Worm (Caenorhabditis elegans): Measurements from ENCODE around the gene pnc-1.

pnc-1 gene

ce11 chrIV:164777-165176 is 19.5 kb upstream of the pnc-1 start, which contains the start of gene cutl-24:
Gene cutl-24, plus strand, starts transcription at chrIV:165077.
- TF ChIP-seq pha-4 (GFP tag; IDR thresholded peaks at IDR 0.05) = no peak
- no peak for TF ChIP-seq pha-4 (tag; optimal IDR thresholded peaks at IDR 0.05)
- no peak for TF ChIP-seq fos-1 (tag; optimal IDR thresholded peaks at IDR 0.05)
- no peak for TF ChIP-seq dmd-6 (GFP tag; IDR thresholded peaks at IDR 0.05)
- no peak for TF ChIP-seq dve-1 (tag; optimal IDR thresholded peaks at IDR 0.05; ENCODE audit: insufficient read depth)
- TF ChIP-seq lin-39 (tag; optimal IDR thresholded peaks at IDR 0.05) = no peak

ce11 chrIV:171036-171435 is 13.2 kb upstream of the pnc-1 start:
- no peak for TF ChIP-seq daf-8 (GFP tag; IDR thresholded peaks at IDR 0.05)
- peak in 1 of 2 experiments; percentile 78 for TF ChIP-seq unc-62 (GFP tag; optimal IDR thresholded peaks at IDR 0.05 in 1 of 2)
- no peak for TF ChIP-seq unc-62 (tag; optimal IDR thresholded peaks at IDR 0.05)
- TF ChIP-seq set-16 (GFP tag; IDR thresholded peaks at IDR 0.05) = 0 out of 2 replicates have a peak, but pooled peaks have one; percentile 13
- TF ChIP-seq spr-3 (GFP tag; optimal IDR thresholded peaks at IDR 0.05) = no peak
- no peak for TF ChIP-seq nhr-237 (tag; optimal IDR thresholded peaks at IDR 0.05)
- no peak for TF ChIP-seq madf-9 (GFP tag; conservative IDR thresholded peaks at IDR 0.05)
- TF ChIP-seq hlh-30 (tag; optimal IDR thresholded peaks at IDR 0.05; ENCODE audit: insufficient read depth) = peak; percentile 5
- no peak for TF ChIP-seq tra-1 (GFP tag; IDR thresholded peaks at IDR 0.05)
- TF ChIP-seq Y75B8A.6 (GFP tag; IDR thresholded peaks at IDR 0.05) = no peak

ce11 chrIV:172990-173389 is 11.3 kb upstream of the pnc-1 start:
- no peak for TF ChIP-seq lin-39 (tag; optimal IDR thresholded peaks at IDR 0.05)
- TF ChIP-seq aha-1 (tag) = peak; percentile 42
- TF ChIP-seq lin-15B (tag; optimal IDR thresholded peaks at IDR 0.05) = no peak

- TF ChIP-seq mep-1 (tag; optimal IDR thresholded peaks at IDR 0.05) = no peak
- no peak for TF ChIP-seq ctbp-1 (GFP tag; IDR thresholded peaks at IDR 0.05)
- TF ChIP-seq aha-1 (tag) = peak; percentile 56
- no peak for TF ChIP-seq ceh-28 (tag; optimal IDR thresholded peaks at IDR 0.05)
- TF ChIP-seq zag-1 (tag; optimal IDR thresholded peaks at IDR 0.05) = no peak
Observed at ce11 chrIV:174115-174514, 10.2 kb upstream of the pnc-1 start.

ce11 chrIV:175698-176097 is 8.6 kb upstream of the pnc-1 start:
- TF ChIP-seq zfp-3 (GFP tag; conservative IDR thresholded peaks at IDR 0.05) (0 out of 2 replicates have a peak, but pooled peaks have one; percentile 21), gei-8 (GFP tag; optimal IDR thresholded peaks at IDR 0.05) (no peak), ceh-32 (tag; optimal IDR thresholded peaks at IDR 0.05; ENCODE audit: poor library complexity) (no peak), set-16 (GFP tag; IDR thresholded peaks at IDR 0.05) (peak; percentile 66), nhr-102 (tag; optimal IDR thresholded peaks at IDR 0.05) (no peak), zag-1 (tag; optimal IDR thresholded peaks at IDR 0.05) (no peak), spr-1 (tag; optimal IDR thresholded peaks at IDR 0.05) (no peak)

- no peak for TF ChIP-seq nhr-11 (tag; optimal IDR thresholded peaks at IDR 0.05)
- TF ChIP-seq jun-1 (tag; optimal IDR thresholded peaks at IDR 0.05) = no peak
- no peak for TF ChIP-seq ceh-62 (tag; optimal IDR thresholded peaks at IDR 0.05)
- no peak for TF ChIP-seq T20F7.1 (GFP tag; optimal IDR thresholded peaks at IDR 0.05)
- no peak for TF ChIP-seq fos-1 (tag; optimal IDR thresholded peaks at IDR 0.05)
- TF ChIP-seq nhr-6 (tag; optimal IDR thresholded peaks at IDR 0.05) = no peak
- TF ChIP-seq ceh-32 (tag; optimal IDR thresholded peaks at IDR 0.05; ENCODE audit: poor library complexity) = no peak
- no peak for TF ChIP-seq ZK337.2 (GFP tag; IDR thresholded peaks at IDR 0.05)
- no peak for TF ChIP-seq lin-13 (GFP tag; optimal IDR thresholded peaks at IDR 0.05)
- no peak for TF ChIP-seq dpl-1 (GFP tag; optimal IDR thresholded peaks at IDR 0.05)
Observed at ce11 chrIV:177487-177886, 6.8 kb upstream of the pnc-1 start.

All from whole organism, L4 larva.